Worm (Caenorhabditis elegans): ENCODE measurements around the gene C31B8.9.

ce11 chrV:2879801-2880200, 33.0 kb downstream of the C31B8.9 start, which contains the start of gene str-39:
- TF ChIP-seq him-1 (tag; optimal IDR thresholded peaks at IDR 0.05) = no peak
- TF ChIP-seq dao-5 (tag; optimal IDR thresholded peaks at IDR 0.05) = no peak
- no peak for TF ChIP-seq W03F9.2 (tag; optimal IDR thresholded peaks at IDR 0.05)

Data from whole organism, L4/young adult.